Fruit fly (Drosophila melanogaster): ENCODE data around the gene LManIV.

- TF ChIP-seq psq (optimal IDR thresholded peaks at IDR 0.05) = no peak
- no peak for TF ChIP-seq Dll (optimal IDR thresholded peaks at IDR 0.05)
- no peak for TF ChIP-seq usp (GFP tag; optimal IDR thresholded peaks at IDR 0.05)
- TF ChIP-seq pan (optimal IDR thresholded peaks at IDR 0.05) = no peak
- no peak for TF ChIP-seq EcR (GFP tag; optimal IDR thresholded peaks at IDR 0.05)
Measured at dm6 chr2L:8804128-8804527, 32.0 kb upstream of the LManIV start.
